Worm (Caenorhabditis elegans): ENCODE measurements around the gene Y38H6C.25.
"Not testable (repeated sequence)": the region's sequence is repeated elsewhere in the genome, so short reads cannot be mapped to it uniquely, and the experiment has no call there.

The Y38H6C.25 gene

DNA sequence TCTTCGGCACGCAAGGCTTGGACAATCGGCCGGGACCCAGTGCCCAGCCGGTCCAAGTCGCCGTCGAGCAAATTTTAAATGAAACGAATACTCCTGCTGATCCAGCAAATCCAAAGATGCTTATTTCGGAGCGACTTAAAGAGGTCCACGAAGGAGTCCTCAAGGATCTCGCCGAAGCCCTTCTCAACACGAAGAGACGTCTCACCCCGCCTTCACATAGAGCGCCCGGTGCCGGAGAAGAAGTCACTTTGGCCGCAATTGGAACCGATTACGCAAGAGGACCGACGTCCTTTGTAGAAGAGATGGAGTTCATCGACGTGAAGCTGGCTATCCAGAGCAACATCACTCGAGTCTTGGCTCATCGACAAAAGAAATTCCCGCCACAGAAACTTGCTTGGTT, 9.6 kb upstream of the Y38H6C.25 start:
- TF ChIP-seq aly-2 (tag; optimal IDR thresholded peaks at IDR 0.05) (no peak), nhr-28 (tag; optimal IDR thresholded peaks at IDR 0.05) (no peak), lsy-12 (tag; optimal IDR thresholded peaks at IDR 0.05) (no peak), nhr-11 (tag; optimal IDR thresholded peaks at IDR 0.05) (no peak), sea-2 (GFP tag; optimal IDR thresholded peaks at IDR 0.05) (no peak), elt-3 (tag; optimal IDR thresholded peaks at IDR 0.05) (no peak), nfya-1 (tag; optimal IDR thresholded peaks at IDR 0.05; ENCODE audit: insufficient read depth) (no peak), ceh-9 (tag; optimal IDR thresholded peaks at IDR 0.05) (no peak)

DNA sequence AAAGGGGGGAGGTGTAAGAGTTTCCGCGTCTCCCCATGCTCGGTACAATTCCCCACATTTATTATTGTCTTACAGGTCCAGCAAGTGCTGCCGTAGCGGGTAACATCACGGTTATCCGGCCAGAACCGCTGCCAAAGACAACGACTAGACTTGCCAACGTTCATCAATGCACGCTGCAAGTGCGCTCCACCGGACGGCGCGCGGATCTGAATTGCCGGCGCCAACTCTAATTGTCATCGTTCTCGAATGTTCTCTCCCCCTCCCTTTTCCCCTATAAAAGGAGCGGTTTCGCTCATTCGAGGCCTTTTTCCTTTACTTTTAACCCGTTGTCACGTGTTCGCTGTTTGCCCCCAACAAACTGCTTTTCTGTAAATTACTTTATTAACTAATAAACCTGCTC, 5.4 kb upstream of the Y38H6C.25 start, which contains the start of gene Y38H6C.8:
TSS of gene Y38H6C.8 (plus strand) at position 301 of the 400 bp plus-strand sequence.
- not testable (repeated sequence) for TF ChIP-seq nhr-237, mdl-1, lin-15B (tag; optimal IDR thresholded peaks at IDR 0.05)

DNA sequence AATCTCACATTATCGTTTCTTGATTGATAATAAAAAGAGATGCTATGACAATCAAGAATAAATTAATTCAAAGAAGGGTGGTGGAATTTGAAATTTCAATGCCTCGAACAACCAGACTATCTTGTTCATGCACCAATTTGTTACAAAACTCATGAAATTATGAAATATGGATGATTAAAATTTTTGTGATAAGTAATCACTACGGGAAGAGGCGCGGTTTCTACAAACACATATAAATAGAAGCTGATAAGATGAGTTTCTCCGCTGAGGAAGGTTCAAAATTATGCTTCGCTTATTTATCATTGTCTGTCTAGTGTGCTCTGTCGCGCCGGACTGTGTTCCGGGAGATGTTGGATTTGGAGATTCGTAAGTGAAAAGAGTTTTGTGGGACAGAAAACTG, 4.5 kb upstream of the Y38H6C.25 start:
- TF ChIP-seq egl-5 (tag; optimal IDR thresholded peaks at IDR 0.05) (no peak), elt-2 (tag; optimal IDR thresholded peaks at IDR 0.05) (peak; percentile 58), egl-27 (tag; optimal IDR thresholded peaks at IDR 0.05) (no peak)

DNA sequence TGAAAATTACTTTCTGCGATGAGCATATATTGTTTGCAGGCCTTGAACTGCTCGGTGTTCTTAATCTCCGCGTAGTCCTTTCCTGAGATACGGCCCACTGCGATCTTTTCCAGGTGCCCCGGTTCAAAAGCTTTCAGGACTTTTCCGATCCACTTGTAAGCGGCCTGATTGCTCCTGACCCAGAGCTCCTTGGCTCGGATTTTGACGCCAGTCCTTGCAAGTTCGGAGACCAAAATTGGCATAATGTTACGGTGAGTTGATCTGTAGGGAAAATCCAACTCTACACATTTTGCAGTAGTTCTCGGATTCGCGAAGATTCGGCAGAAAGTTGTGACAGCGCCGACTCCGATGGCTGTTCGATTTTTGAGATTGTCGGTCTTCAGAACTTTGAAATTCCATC, 2.0 kb upstream of the Y38H6C.25 start:
- TF ChIP-seq tbx-2 (tag; optimal IDR thresholded peaks at IDR 0.05), result no peak
- TF ChIP-seq lsy-12 (tag; optimal IDR thresholded peaks at IDR 0.05), result no peak
- no peak for TF ChIP-seq unc-62 (GFP tag; optimal IDR thresholded peaks at IDR 0.05)
- no peak for TF ChIP-seq snpc-4 (tag; optimal IDR thresholded peaks at IDR 0.05)
- TF ChIP-seq aly-2 (tag; optimal IDR thresholded peaks at IDR 0.05), result no peak
- TF ChIP-seq mml-1 (tag; optimal IDR thresholded peaks at IDR 0.05), result no peak
- TF ChIP-seq ceh-28 (tag; optimal IDR thresholded peaks at IDR 0.05), result no peak
- no peak for TF ChIP-seq ztf-4 (tag; optimal IDR thresholded peaks at IDR 0.05)
- TF ChIP-seq egl-27 (tag; optimal IDR thresholded peaks at IDR 0.05), result no peak
- no peak for TF ChIP-seq ztf-11 (tag; optimal IDR thresholded peaks at IDR 0.05)

DNA sequence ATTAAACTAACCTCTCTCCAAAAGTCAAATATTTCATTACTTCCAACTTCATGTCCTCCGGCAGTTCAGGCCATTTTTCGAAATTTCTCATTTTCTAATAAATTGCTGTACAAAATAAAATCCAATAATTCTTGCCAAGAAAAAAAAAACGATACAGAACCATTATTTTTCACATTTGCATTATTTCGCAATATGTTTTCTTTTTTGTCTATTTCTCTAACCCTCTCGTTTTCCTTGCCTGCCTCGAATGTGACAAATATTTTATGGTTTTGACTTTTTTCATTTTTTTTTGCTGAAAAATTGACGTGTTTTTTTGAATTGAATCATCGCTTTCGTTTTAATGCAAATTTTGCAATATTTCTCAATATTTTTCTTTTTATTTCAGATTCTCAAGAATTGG, 3.2 kb downstream of the Y38H6C.25 start, which contains the start of the genes Y38H6C.9 and fbxa-150:
TSS of gene Y38H6C.9 (minus strand) at position 52 of the 400 bp plus-strand sequence.
TSS of gene fbxa-150 (plus strand) at position 380 of the 400 bp plus-strand sequence.
- TF ChIP-seq ztf-4 (tag; optimal IDR thresholded peaks at IDR 0.05) (no peak), ceh-28 (tag; optimal IDR thresholded peaks at IDR 0.05) (no peak), lin-39 (tag; optimal IDR thresholded peaks at IDR 0.05) (no peak), egl-5 (tag; optimal IDR thresholded peaks at IDR 0.05) (no peak), fos-1 (tag; optimal IDR thresholded peaks at IDR 0.05) (no peak), eor-1 (tag; optimal IDR thresholded peaks at IDR 0.05) (no peak), nfya-1 (tag; optimal IDR thresholded peaks at IDR 0.05; ENCODE audit: insufficient read depth) (no peak), elt-1 (tag; optimal IDR thresholded peaks at IDR 0.05) (no peak)

DNA sequence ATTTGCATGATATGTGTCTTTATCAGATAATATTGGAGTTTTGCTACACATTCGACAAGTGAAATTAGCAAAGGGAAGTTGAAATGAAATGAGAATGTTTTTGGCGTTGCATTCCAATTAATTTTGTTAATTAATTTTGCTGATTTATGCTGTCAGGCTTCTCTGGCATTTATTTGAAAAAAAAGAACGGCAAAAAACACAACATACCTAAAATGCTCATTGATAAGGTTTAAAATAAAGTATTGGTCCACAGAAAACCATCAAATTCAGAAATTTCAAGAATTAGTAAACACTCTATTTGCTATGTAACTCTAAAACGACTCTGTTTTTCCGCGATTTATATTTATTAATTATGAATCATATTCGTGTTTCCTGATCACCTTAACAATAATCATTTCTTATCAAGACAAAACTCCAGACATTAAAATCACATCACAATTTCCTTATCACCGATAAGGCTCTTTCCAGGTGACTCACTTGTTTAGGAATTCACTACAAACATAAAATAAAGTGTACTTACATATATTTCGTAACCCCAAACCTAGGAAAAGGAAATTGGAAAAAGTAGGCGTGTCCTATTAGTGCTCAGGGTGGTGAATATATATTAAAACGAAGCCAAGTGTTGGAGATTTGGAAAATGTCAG, 6.9 kb downstream of the Y38H6C.25 start, which contains the start of the genes srh-166 and Y38H6C.24:
TSS of gene srh-166 (minus strand) at position 51 of the 644 bp plus-strand sequence.
TSS of gene Y38H6C.24 (plus strand) at position 620 of the 644 bp plus-strand sequence.
- no peak for TF ChIP-seq hmg-11 (tag; optimal IDR thresholded peaks at IDR 0.05)
- no peak for TF ChIP-seq unc-62 (GFP tag; optimal IDR thresholded peaks at IDR 0.05)
- TF ChIP-seq elt-1 (tag; optimal IDR thresholded peaks at IDR 0.05), result no peak
- TF ChIP-seq egl-27 (tag; optimal IDR thresholded peaks at IDR 0.05), result no peak
- peak; percentile 52 for TF ChIP-seq jun-1 (tag; optimal IDR thresholded peaks at IDR 0.05)
- peak; percentile 41 for TF ChIP-seq skn-1 (tag; optimal IDR thresholded peaks at IDR 0.05)
- peak; percentile 89 for TF ChIP-seq pqm-1 (tag; optimal IDR thresholded peaks at IDR 0.05)
- TF ChIP-seq elt-2 (tag; optimal IDR thresholded peaks at IDR 0.05), result peak; percentile 82
- TF ChIP-seq nhr-11 (tag; optimal IDR thresholded peaks at IDR 0.05), result no peak

DNA sequence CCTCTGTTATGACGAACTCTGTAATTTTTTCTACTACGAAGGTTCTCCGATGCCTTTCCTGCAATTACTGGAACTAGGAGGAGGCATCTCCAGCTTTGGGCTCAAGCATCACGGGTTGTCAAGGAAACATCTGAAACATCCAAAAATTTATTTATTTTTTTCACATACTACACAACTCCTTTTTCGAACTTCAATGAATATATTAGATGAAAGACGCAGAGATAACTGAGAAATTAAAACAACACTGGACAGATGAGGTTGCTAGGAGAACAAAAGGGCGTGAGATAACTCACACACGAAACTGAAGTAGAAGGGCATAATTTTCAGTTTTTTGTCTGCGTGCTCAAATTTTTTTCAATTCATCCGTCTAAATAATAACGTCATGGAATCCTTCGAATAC, 8.5 kb downstream of the Y38H6C.25 start, which contains the start of gene Y38H6C.13:
TSS of gene Y38H6C.13 (plus strand) at position 301 of the 400 bp plus-strand sequence.
- TF ChIP-seq nhr-77 (tag; optimal IDR thresholded peaks at IDR 0.05) (no peak), egl-27 (tag; optimal IDR thresholded peaks at IDR 0.05) (no peak), jun-1 (tag; optimal IDR thresholded peaks at IDR 0.05) (no peak), ama-1 (optimal IDR thresholded peaks at IDR 0.05) (no peak), zag-1 (tag; optimal IDR thresholded peaks at IDR 0.05) (no peak), elt-2 (tag; optimal IDR thresholded peaks at IDR 0.05) (no peak), nhr-67 (tag; optimal IDR thresholded peaks at IDR 0.05) (no peak), mdl-1 (tag; optimal IDR thresholded peaks at IDR 0.05) (no peak), nhr-11 (tag; optimal IDR thresholded peaks at IDR 0.05) (no peak), R02D3.7 (tag; optimal IDR thresholded peaks at IDR 0.05) (no peak), unc-62 (GFP tag; optimal IDR thresholded peaks at IDR 0.05) (no peak), daf-12 (tag; optimal IDR thresholded peaks at IDR 0.05) (no peak), nhr-237 (tag; optimal IDR thresholded peaks at IDR 0.05) (no peak)
